Worm (Caenorhabditis elegans) whole organism, L3 larva: ENCODE results near the gene col-151.

Experiments used
- egl-27 ChIP-seq: sonication (generic microtip); optimal IDR thresholded peaks from 4 replicates; lab custom pipeline; 2017; ENCODE audit warnings: missing biosample characterization, missing genetic modification reagents, missing genetic modification characterization
- unc-62 ChIP-seq: fragments of 150-350 bp; sonication (generic microtip); optimal IDR thresholded peaks from 4 replicates; lab custom pipeline; 2014; ENCODE audit warnings: missing biosample characterization, missing genetic modification reagents, missing genetic modification characterization

ce11 chrV:10360186-10360585 is 34.8 kb downstream of the col-151 start:
- TF ChIP-seq unc-62 (GFP tag; lab: Kevin White, UChicago) (no peak), egl-27 (tag; lab: Kevin White, UChicago) (no peak)
